Worm (Caenorhabditis elegans) whole organism, L1 larva: Measurements from ENCODE around the gene let-418.

Experiments
- C16A3.4 ChIP-seq: fragments of 150-350 bp; optimal IDR thresholded peaks from 2 replicates; lab custom pipeline; 2014; ENCODE audit warnings: missing biosample characterization, missing genetic modification characterization
- C34B4.2 ChIP-seq: sonication (generic microtip); optimal IDR thresholded peaks from 2 replicates; lab custom pipeline; 2017; ENCODE audit warnings: mild to moderate bottlenecking, missing genetic modification characterization, missing compliant biosample characterization
- F16B12.6 ChIP-seq: fragments of 150-350 bp; optimal IDR thresholded peaks from 2 replicates; lab custom pipeline; 2014; ENCODE audit warnings: missing biosample characterization, missing genetic modification characterization
- Y116A8C.19 ChIP-seq: sonication (generic microtip); optimal IDR thresholded peaks from 2 replicates; lab custom pipeline; 2016; ENCODE audit warnings: missing compliant biosample characterization, missing genetic modification characterization, borderline replicate concordance
- aly-2 ChIP-seq: fragments of 150-350 bp; optimal IDR thresholded peaks from 2 replicates; lab custom pipeline; 2014; ENCODE audit warnings: missing biosample characterization, missing genetic modification characterization
- blmp-1 ChIP-seq: fragments of 150-350 bp; optimal IDR thresholded peaks from 2 replicates; lab custom pipeline; 2014; ENCODE audit warnings: missing biosample characterization, missing genetic modification characterization
- ceh-63 ChIP-seq: fragments of 200-800 bp; sonication (Bioruptor generic); optimal IDR thresholded peaks from 2 replicates; lab custom pipeline; 2018; ENCODE audit warnings: mild to moderate bottlenecking, missing genetic modification characterization, missing compliant biosample characterization
- ceh-82 ChIP-seq, 3 experiments: fragments of 150-350 bp in 1 of 3; sonication (generic microtip) in 2 of 3; optimal IDR thresholded peaks; 2 replicates each; lab custom pipeline; 2014 to 2017; ENCODE audit warnings: missing biosample characterization in 3 of 3, missing genetic modification characterization in 3 of 3
- ceh-88 ChIP-seq: fragments of 200-800 bp; sonication (Bioruptor generic); IDR thresholded peaks from 2 replicates; pipeline ENCODE4 v1.3.6; 2022; ENCODE audit warnings: missing genetic modification characterization, missing compliant biosample characterization
- dpl-1 ChIP-seq, 3 experiments: fragments of 150-350 bp in 2 of 3; sonication (generic microtip) in 1 of 3; optimal IDR thresholded peaks; 2 replicates each; lab custom pipeline; 2014 to 2017; ENCODE audit warnings: missing biosample characterization in 3 of 3, missing genetic modification characterization in 3 of 3, missing genetic modification reagents in 3 of 3
- dsc-1 ChIP-seq: sonication (generic microtip); optimal IDR thresholded peaks from 2 replicates; lab custom pipeline; 2016; ENCODE audit warnings: mild to moderate bottlenecking, missing genetic modification characterization, missing compliant biosample characterization
- efl-1 ChIP-seq, 4 experiments: fragments of 150-350 bp; optimal IDR thresholded peaks in 3 of 4; peaks in 1 of 4; 1 replicate in 1 of 4; 2 replicates in 3 of 4; lab custom pipeline; 2014; ENCODE audit warnings: missing biosample characterization in 2 of 4, missing genetic modification characterization in 2 of 4, missing genetic modification reagents in 2 of 4
- egl-27 ChIP-seq, 2 experiments: fragments of 150-350 bp in 1 of 2; sonication (generic microtip); optimal IDR thresholded peaks; 3 replicates each; lab custom pipeline; 2017 to 2018; ENCODE audit warnings: missing biosample characterization in 2 of 2, missing genetic modification characterization in 2 of 2, missing genetic modification reagents in 2 of 2
- elt-3 ChIP-seq, 6 experiments: fragments of 150-350 bp in 1 of 6; sonication (generic microtip); optimal IDR thresholded peaks; 2 replicates each; lab custom pipeline; 2017 to 2018; ENCODE audit warnings: missing biosample characterization in 6 of 6, missing genetic modification characterization in 6 of 6, inconsistent platforms in 1 of 6
- ets-5 ChIP-seq: fragments of 200-800 bp; sonication (Bioruptor generic); IDR thresholded peaks from 2 replicates; pipeline ENCODE4 v1.3.6; 2022; ENCODE audit warnings: missing genetic modification characterization, missing compliant biosample characterization
- fkh-10 ChIP-seq: sonication (generic microtip); optimal IDR thresholded peaks from 2 replicates; lab custom pipeline; 2017; ENCODE audit warnings: missing biosample characterization, missing genetic modification reagents, missing genetic modification characterization
- fkh-8 ChIP-seq: sonication (generic microtip); optimal IDR thresholded peaks from 2 replicates; lab custom pipeline; 2016; ENCODE audit warnings: mild to moderate bottlenecking, missing genetic modification characterization, missing compliant biosample characterization
- grh-1 ChIP-seq: fragments of 200-800 bp; sonication (Bioruptor generic); IDR thresholded peaks from 2 replicates; pipeline ENCODE4 v1.3.6; 2022; ENCODE audit warnings: missing genetic modification reagents, missing genetic modification characterization, missing compliant biosample characterization
- hlh-4 ChIP-seq: sonication (generic microtip); optimal IDR thresholded peaks from 2 replicates; lab custom pipeline; 2016; ENCODE audit warnings: mild to moderate bottlenecking, missing genetic modification characterization, missing compliant biosample characterization
- isw-1 ChIP-seq: fragments of 200-800 bp; sonication (Bioruptor generic); IDR thresholded peaks from 2 replicates; pipeline ENCODE4 v1.3.6; 2022; ENCODE audit warnings: missing genetic modification characterization, missing compliant biosample characterization
- jun-1 ChIP-seq: fragments of 150-350 bp; optimal IDR thresholded peaks from 2 replicates; lab custom pipeline; 2014; ENCODE audit warnings: missing biosample characterization, missing genetic modification reagents, missing genetic modification characterization
- lin-13 ChIP-seq: fragments of 150-350 bp; optimal IDR thresholded peaks from 2 replicates; lab custom pipeline; 2014; ENCODE audit warnings: missing biosample characterization, missing genetic modification reagents, missing genetic modification characterization
- lin-14 ChIP-seq: fragments of 200-800 bp; sonication (Bioruptor generic); optimal IDR thresholded peaks from 2 replicates; lab custom pipeline; 2018; ENCODE audit warnings: mild to moderate bottlenecking, missing genetic modification characterization, moderate library complexity, missing compliant biosample characterization
- lin-15B ChIP-seq: fragments of 150-350 bp; sonication (generic microtip); optimal IDR thresholded peaks from 3 replicates; lab custom pipeline; 2014; ENCODE audit warnings: missing biosample characterization, missing genetic modification characterization
- lin-35 ChIP-seq, 2 experiments: fragments of 150-350 bp; optimal IDR thresholded peaks; 2 replicates each; lab custom pipeline; 2014; ENCODE audit warnings: missing biosample characterization in 2 of 2, missing genetic modification characterization in 2 of 2, missing genetic modification reagents in 2 of 2
- lin-39 ChIP-seq: fragments of 150-350 bp; optimal IDR thresholded peaks from 2 replicates; lab custom pipeline; 2014; ENCODE audit warnings: missing biosample characterization, missing genetic modification reagents, missing genetic modification characterization
- lsy-2 ChIP-seq, 2 experiments: fragments of 150-350 bp; optimal IDR thresholded peaks; 2 replicates each; lab custom pipeline; 2014; ENCODE audit warnings: missing biosample characterization in 2 of 2, missing genetic modification characterization in 2 of 2
- mab-9 ChIP-seq: fragments of 200-800 bp; sonication (Bioruptor generic); IDR thresholded peaks from 2 replicates; pipeline ENCODE4 v1.3.6; 2022; ENCODE audit warnings: missing genetic modification reagents, missing genetic modification characterization, missing compliant biosample characterization
- mdl-1 ChIP-seq, 2 experiments: fragments of 150-350 bp; optimal IDR thresholded peaks; 2 replicates each; lab custom pipeline; 2014 to 2017; ENCODE audit warnings: missing biosample characterization in 2 of 2, missing genetic modification characterization in 2 of 2, inconsistent platforms in 1 of 2
- mep-1 ChIP-seq: fragments of 150-350 bp; optimal IDR thresholded peaks from 2 replicates; lab custom pipeline; 2014; ENCODE audit warnings: missing biosample characterization, missing genetic modification characterization
- nhr-11 ChIP-seq: fragments of 150-350 bp; optimal IDR thresholded peaks from 2 replicates; lab custom pipeline; 2014; ENCODE audit warnings: missing biosample characterization, missing genetic modification characterization
- nhr-19 ChIP-seq: fragments of 200-800 bp; sonication (Bioruptor generic); conservative IDR thresholded peaks from 2 replicates; pipeline ENCODE4 v1.3.6; 2022; ENCODE audit warnings: missing genetic modification characterization, missing compliant biosample characterization
- nhr-20 ChIP-seq: sonication (generic microtip); optimal IDR thresholded peaks from 2 replicates; lab custom pipeline; 2016; ENCODE audit warnings: mild to moderate bottlenecking, missing genetic modification characterization, missing compliant biosample characterization
- nhr-28 ChIP-seq: fragments of 150-350 bp; optimal IDR thresholded peaks from 2 replicates; lab custom pipeline; 2014; ENCODE audit warnings: missing biosample characterization, missing genetic modification characterization
- nhr-47 ChIP-seq: sonication (generic microtip); optimal IDR thresholded peaks from 2 replicates; lab custom pipeline; 2016; ENCODE audit warnings: mild to moderate bottlenecking, missing genetic modification characterization, moderate library complexity, missing compliant biosample characterization
- nhr-71 ChIP-seq: sonication (generic microtip); optimal IDR thresholded peaks from 2 replicates; lab custom pipeline; 2016; ENCODE audit warnings: mild to moderate bottlenecking, missing genetic modification characterization, moderate library complexity, missing compliant biosample characterization
- nhr-85 ChIP-seq: sonication (generic microtip); peaks from one replicate; lab custom pipeline; 2016; ENCODE audit warnings: missing genetic modification characterization, inconsistent platforms, missing compliant biosample characterization
- pag-3 ChIP-seq: sonication (generic microtip); optimal IDR thresholded peaks from 2 replicates; lab custom pipeline; 2017; ENCODE audit warnings: missing genetic modification characterization, mild to moderate bottlenecking, missing compliant biosample characterization, antibody characterized with exemption, borderline replicate concordance; ENCODE audit not compliant: insufficient read depth
- rnt-1 ChIP-seq: sonication (generic microtip); optimal IDR thresholded peaks from 2 replicates; lab custom pipeline; 2016; ENCODE audit warnings: mild to moderate bottlenecking, missing genetic modification characterization, moderate library complexity, missing compliant biosample characterization
- skn-1 ChIP-seq: fragments of 150-350 bp; optimal IDR thresholded peaks from 2 replicates; lab custom pipeline; 2014; ENCODE audit warnings: missing biosample characterization, missing genetic modification characterization
- snpc-4 ChIP-seq: fragments of 150-350 bp; optimal IDR thresholded peaks from 2 replicates; lab custom pipeline; 2014; ENCODE audit warnings: missing biosample characterization, missing genetic modification characterization
- snu-23 ChIP-seq: sonication (generic microtip); optimal IDR thresholded peaks from 2 replicates; lab custom pipeline; 2016; ENCODE audit warnings: missing genetic modification characterization, missing compliant biosample characterization
- sup-37 ChIP-seq: fragments of 200-800 bp; sonication (Bioruptor generic); optimal IDR thresholded peaks from 2 replicates; lab custom pipeline; 2018; ENCODE audit warnings: mild to moderate bottlenecking, missing genetic modification characterization, missing compliant biosample characterization
- swsn-7 ChIP-seq: sonication (generic microtip); optimal IDR thresholded peaks from 2 replicates; lab custom pipeline; 2016; ENCODE audit warnings: missing genetic modification characterization, missing compliant biosample characterization
- tbx-2 ChIP-seq: sonication (generic microtip); optimal IDR thresholded peaks from 2 replicates; lab custom pipeline; 2016; ENCODE audit warnings: missing genetic modification characterization, missing compliant biosample characterization
- tlp-1 ChIP-seq: fragments of 150-350 bp; optimal IDR thresholded peaks from 2 replicates; lab custom pipeline; 2014; ENCODE audit warnings: missing biosample characterization, missing genetic modification characterization
- unc-30 ChIP-seq: sonication (generic microtip); optimal IDR thresholded peaks from 2 replicates; lab custom pipeline; 2017; ENCODE audit warnings: missing biosample characterization, missing genetic modification characterization
- unc-98 ChIP-seq: fragments of 200-800 bp; sonication (Bioruptor generic); IDR thresholded peaks from 2 replicates; pipeline ENCODE4 v1.3.6; 2022; ENCODE audit warnings: missing genetic modification characterization, missing compliant biosample characterization
- xbp-1 ChIP-seq: sonication (generic microtip); optimal IDR thresholded peaks from 2 replicates; lab custom pipeline; 2016; ENCODE audit warnings: missing genetic modification characterization, missing compliant biosample characterization

let-418 gene

ce11 chrV:5826592-5826991 is at the start of gene let-418:
let-418 (plus strand) TSS chrV:5826833.
- TF ChIP-seq lsy-2 (tag; optimal IDR thresholded peaks at IDR 0.05; lab: Kevin White, UChicago) (peak in 1 of 2 experiments; percentile 16), jun-1 (tag; lab: Kevin White, UChicago) (no peak), fkh-8 (tag; lab: Kevin White, UChicago) (no peak), aly-2 (tag; lab: Kevin White, UChicago) (no peak), mab-9 (GFP tag; lab: Robert Waterston, UW) (no peak), dpl-1 (GFP tag; optimal IDR thresholded peaks at IDR 0.05; lab: Kevin White, UChicago) (peak in 2 of 3 experiments; percentile 3 to 38), grh-1 (GFP tag; lab: Robert Waterston, UW) (no peak), lin-39 (tag; lab: Kevin White, UChicago) (no peak), lin-14 (no peak), Y116A8C.19 (tag; lab: Kevin White, UChicago) (no peak), lin-35 (GFP tag; optimal IDR thresholded peaks at IDR 0.05; lab: Kevin White, UChicago) (peak in 1 of 2 experiments; percentile 11), pag-3 (no peak), ceh-88 (GFP tag; lab: Robert Waterston, UW) (no peak), egl-27 (tag; optimal IDR thresholded peaks at IDR 0.05; lab: Kevin White, UChicago) (no peak), blmp-1 (no peak), hlh-4 (no peak), nhr-11 (tag; lab: Kevin White, UChicago) (no peak), ceh-82 (tag; optimal IDR thresholded peaks at IDR 0.05; lab: Kevin White, UChicago) (no peak), C34B4.2 (tag; lab: Kevin White, UChicago) (no peak), snpc-4 (tag; lab: Kevin White, UChicago) (no peak), unc-30 (no peak), lin-13 (GFP tag; lab: Kevin White, UChicago) (no peak), ceh-63 (GFP tag; lab: Kevin White, UChicago) (no peak), fkh-10 (GFP tag; lab: Kevin White, UChicago) (no peak), nhr-71 (tag; lab: Kevin White, UChicago) (no peak), ets-5 (GFP tag; lab: Robert Waterston, UW) (no peak), elt-3 (tag; optimal IDR thresholded peaks at IDR 0.05; lab: Kevin White, UChicago) (no peak), sup-37 (no peak), F16B12.6 (peak; percentile 74), tlp-1 (tag; lab: Kevin White, UChicago) (no peak), efl-1 (optimal IDR thresholded peaks at IDR 0.05; lab: Kevin White, UChicago) (peak in 1 of 2 experiments; percentile 2), efl-1 (GFP tag; optimal IDR thresholded peaks at IDR 0.05 in 1 of 2; lab: Kevin White, UChicago) (peak; percentile 44 to 92), nhr-19 (GFP tag; lab: Robert Waterston, UW) (no peak), tbx-2 (tag; lab: Kevin White, UChicago) (peak; percentile 14), isw-1 (GFP tag; lab: Robert Waterston, UW) (no peak), unc-98 (no peak), nhr-28 (no peak)

ce11 chrV:5776941-5777340 is 49.7 kb upstream of the let-418 start, which contains the start of gene F44E7.4:
F44E7.4 (minus strand) TSS chrV:5776953.
- peak; percentile 69 for TF ChIP-seq snu-23 (GFP tag; lab: Kevin White, UChicago)
- TF ChIP-seq C16A3.4 (tag; lab: Kevin White, UChicago), result peak; percentile 27
- peak in 2 of 3 experiments; percentile 31 to 44 for TF ChIP-seq dpl-1 (GFP tag; optimal IDR thresholded peaks at IDR 0.05; lab: Kevin White, UChicago)
- TF ChIP-seq blmp-1, result peak; percentile 32
- TF ChIP-seq dsc-1 (tag; lab: Kevin White, UChicago), result peak; percentile 2
- TF ChIP-seq isw-1 (GFP tag; lab: Robert Waterston, UW), result peak; percentile 91
- TF ChIP-seq tbx-2 (tag; lab: Kevin White, UChicago), result peak; percentile 37
- peak; percentile 27 for TF ChIP-seq fkh-8 (tag; lab: Kevin White, UChicago)
- peak; percentile 84 for TF ChIP-seq mab-9 (GFP tag; lab: Robert Waterston, UW)
- TF ChIP-seq rnt-1 (tag; lab: Kevin White, UChicago), result peak; percentile 61
- TF ChIP-seq swsn-7, result peak; percentile 49
- TF ChIP-seq nhr-85, result peak; percentile 65
- peak; percentile 50 for TF ChIP-seq lin-13 (GFP tag; lab: Kevin White, UChicago)
- peak; percentile 65 for TF ChIP-seq skn-1 (tag; lab: Kevin White, UChicago)
- TF ChIP-seq lin-35 (GFP tag; optimal IDR thresholded peaks at IDR 0.05; lab: Kevin White, UChicago), result peak; percentile 21 to 39
- TF ChIP-seq mdl-1 (tag; optimal IDR thresholded peaks at IDR 0.05; lab: Kevin White, UChicago), result peak in 1 of 2 experiments; percentile 1
- TF ChIP-seq lin-14, result peak; percentile 71
- peak; percentile 63 for TF ChIP-seq nhr-47
- TF ChIP-seq grh-1 (GFP tag; lab: Robert Waterston, UW), result peak; percentile 85
- peak; percentile 31 for TF ChIP-seq lin-15B (tag; lab: Kevin White, UChicago)
- peak; percentile 54 for TF ChIP-seq nhr-20 (tag; lab: Kevin White, UChicago)
- TF ChIP-seq nhr-71 (tag; lab: Kevin White, UChicago), result peak; percentile 69
- TF ChIP-seq mep-1 (tag; lab: Kevin White, UChicago), result peak; percentile 27
- peak; percentile 6 for TF ChIP-seq jun-1 (tag; lab: Kevin White, UChicago)
- TF ChIP-seq efl-1 (optimal IDR thresholded peaks at IDR 0.05; lab: Kevin White, UChicago), result peak; percentile 49 to 55
- TF ChIP-seq efl-1 (GFP tag; optimal IDR thresholded peaks at IDR 0.05 in 1 of 2; lab: Kevin White, UChicago), result peak in 1 of 2 experiments; percentile 44
- peak; percentile 96 for TF ChIP-seq nhr-19 (GFP tag; lab: Robert Waterston, UW)
- TF ChIP-seq ceh-82 (tag; optimal IDR thresholded peaks at IDR 0.05; lab: Kevin White, UChicago), result peak in 2 of 3 experiments; percentile 28 to 71
- TF ChIP-seq xbp-1 (tag; lab: Kevin White, UChicago), result peak; percentile 61
